Worm (Caenorhabditis elegans) whole organism, young adult: ENCODE results near the gene srx-101.

Experiments
- ZK185.1 ChIP-seq: sonication (generic microtip); optimal IDR thresholded peaks from 2 replicates; lab custom pipeline; 2016; ENCODE audit warnings: mild to moderate bottlenecking, missing genetic modification characterization, missing compliant biosample characterization; ENCODE audit not compliant: poor library complexity, severe bottlenecking
- dpff-1 ChIP-seq: sonication (generic microtip); optimal IDR thresholded peaks from 2 replicates; lab custom pipeline; 2017; ENCODE audit warnings: mild to moderate bottlenecking, missing genetic modification characterization, missing compliant biosample characterization
- ets-4 ChIP-seq: fragments of 200-800 bp; sonication (Bioruptor generic); optimal IDR thresholded peaks from 2 replicates; lab custom pipeline; 2018; ENCODE audit warnings: mild to moderate bottlenecking, missing genetic modification characterization, missing compliant biosample characterization
- lin-35 ChIP-seq, 3 experiments: fragments of 150-350 bp in 2 of 3; sonication (generic microtip) in 1 of 3; optimal IDR thresholded peaks; 2 replicates each; lab custom pipeline; 2014 to 2018; ENCODE audit warnings: missing biosample characterization in 3 of 3, missing genetic modification characterization in 3 of 3, missing genetic modification reagents in 3 of 3
- lin-40 ChIP-seq: sonication (generic microtip); optimal IDR thresholded peaks from 2 replicates; lab custom pipeline; 2016; ENCODE audit warnings: missing genetic modification characterization, mild to moderate bottlenecking, missing compliant biosample characterization, missing genotype, missing genetic modification reagents
- lin-54 ChIP-seq: fragments of 200-800 bp; sonication (Bioruptor generic); optimal IDR thresholded peaks from 2 replicates; lab custom pipeline; 2018; ENCODE audit warnings: mild to moderate bottlenecking, missing genetic modification characterization, missing compliant biosample characterization
- madf-10 ChIP-seq: sonication (generic microtip); optimal IDR thresholded peaks from 2 replicates; lab custom pipeline; 2016; ENCODE audit warnings: mild to moderate bottlenecking, missing genetic modification characterization, missing compliant biosample characterization
- unc-130 ChIP-seq: sonication (generic microtip); optimal IDR thresholded peaks from 2 replicates; lab custom pipeline; 2016; ENCODE audit warnings: missing genetic modification reagents, missing genetic modification characterization, missing compliant biosample characterization

DNA sequence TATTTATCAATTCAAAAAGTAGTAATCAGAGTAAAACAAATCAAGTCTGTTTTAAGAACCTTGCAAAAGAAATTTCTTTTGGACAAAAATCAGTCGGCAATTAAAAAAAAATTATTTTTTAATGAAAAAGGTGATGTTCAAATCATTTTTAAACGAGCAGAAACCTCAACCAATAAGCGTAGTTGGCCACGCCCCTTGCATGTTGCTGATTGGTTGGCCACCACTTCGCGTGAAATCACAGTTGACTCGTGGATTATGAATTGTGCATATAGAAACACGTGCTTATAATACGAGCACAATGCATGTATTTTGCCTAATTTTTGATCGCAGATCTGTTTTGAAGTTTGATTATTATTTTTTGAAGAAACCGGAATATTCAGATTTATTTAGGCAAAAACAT is 25.4 kb downstream of the srx-101 start:
- TF ChIP-seq lin-35 (GFP tag; optimal IDR thresholded peaks at IDR 0.05; lab: Kevin White, UChicago) (no peak), ZK185.1 (tag; lab: Kevin White, UChicago) (no peak), ets-4 (GFP tag; lab: Kevin White, UChicago) (no peak), unc-130 (GFP tag; lab: Kevin White, UChicago) (no peak), madf-10 (tag; lab: Kevin White, UChicago) (no peak), lin-40 (tag; lab: Kevin White, UChicago) (no peak), lin-54 (GFP tag; lab: Kevin White, UChicago) (no peak), dpff-1 (tag; lab: Kevin White, UChicago) (no peak)
